Fruit fly (Drosophila melanogaster) whole organism, embryonic: ENCODE results near the gene CG31178.

Experiments
- CG10147 ChIP-seq: fragments of 200-800 bp; sonication (Bioruptor generic); optimal IDR thresholded peaks from 2 replicates; lab custom pipeline; 2019; ENCODE audit warnings: missing biosample characterization, mild to moderate bottlenecking, missing genetic modification characterization, moderate library complexity
- CG12071 ChIP-seq: fragments of 200-800 bp; sonication (Bioruptor generic); optimal IDR thresholded peaks from 3 replicates; lab custom pipeline; 2018; ENCODE audit warnings: missing biosample characterization, mild to moderate bottlenecking, missing genetic modification characterization
- CG12104 ChIP-seq: fragments of 200-800 bp; sonication (Bioruptor generic); optimal IDR thresholded peaks from 3 replicates; lab custom pipeline; 2016; ENCODE audit warnings: missing biosample characterization, missing genetic modification characterization
- CG13287 ChIP-seq: fragments of 200-800 bp; sonication (Bioruptor generic); IDR thresholded peaks from 2 replicates; pipeline ENCODE4 v1.3.6; 2022; ENCODE audit warnings: missing biosample characterization, missing genetic modification characterization; ENCODE audit not compliant: partially characterized antibody
- CG15011 ChIP-seq: fragments of 200-800 bp; sonication (Bioruptor generic); optimal IDR thresholded peaks from 3 replicates; lab custom pipeline; 2018; ENCODE audit warnings: missing biosample characterization, mild to moderate bottlenecking, missing genetic modification characterization
- CG15479 ChIP-seq: fragments of 200-800 bp; sonication (Bioruptor generic); optimal IDR thresholded peaks from 3 replicates; lab custom pipeline; 2019; ENCODE audit warnings: missing biosample characterization, mild to moderate bottlenecking, missing genetic modification characterization, moderate library complexity
- CG1792 ChIP-seq: fragments of 200-800 bp; sonication (Bioruptor generic); optimal IDR thresholded peaks from 2 replicates; lab custom pipeline; 2016; ENCODE audit warnings: missing biosample characterization, missing genetic modification characterization
- CG18619 ChIP-seq: fragments of 200-800 bp; sonication (Bioruptor generic); optimal IDR thresholded peaks from 3 replicates; lab custom pipeline; 2017; ENCODE audit warnings: missing biosample characterization, mild to moderate bottlenecking, missing genetic modification characterization
- CG2199 ChIP-seq: fragments of 200-800 bp; sonication (Bioruptor generic); IDR thresholded peaks from 3 replicates; pipeline ENCODE4 v1.3.6; 2022; ENCODE audit warnings: missing biosample characterization, missing genetic modification characterization
- CG2889 ChIP-seq: fragments of 200-800 bp; sonication (Bioruptor generic); IDR thresholded peaks from 3 replicates; pipeline ENCODE4 v1.3.6; 2022; ENCODE audit warnings: missing biosample characterization, missing genetic modification characterization
- CG30431 ChIP-seq: fragments of 200-800 bp; sonication (Bioruptor generic); optimal IDR thresholded peaks from 2 replicates; lab custom pipeline; 2017; ENCODE audit warnings: missing biosample characterization, missing genetic modification characterization
- CG3838 ChIP-seq: fragments of 200-800 bp; sonication (Bioruptor generic); optimal IDR thresholded peaks from 3 replicates; lab custom pipeline; 2016; ENCODE audit warnings: missing biosample characterization, missing genetic modification characterization
- CG42726 ChIP-seq: fragments of 200-800 bp; sonication (Bioruptor generic); IDR thresholded peaks from 2 replicates; pipeline ENCODE4 v1.3.6; 2022; ENCODE audit warnings: missing biosample characterization, missing genetic modification characterization; ENCODE audit not compliant: partially characterized antibody
- CG6813 ChIP-seq: fragments of 200-800 bp; sonication (Bioruptor generic); optimal IDR thresholded peaks from 2 replicates; lab custom pipeline; 2017; ENCODE audit warnings: missing biosample characterization, missing genetic modification characterization, mild to moderate bottlenecking, moderate library complexity, missing genetic modification reagents
- CG6854 ChIP-seq: fragments of 200-800 bp; sonication (Bioruptor generic); optimal IDR thresholded peaks from 3 replicates; lab custom pipeline; 2017; ENCODE audit warnings: missing biosample characterization, mild to moderate bottlenecking, missing genetic modification characterization
- CG8388 ChIP-seq: fragments of 200-800 bp; sonication (Bioruptor generic); optimal IDR thresholded peaks from 2 replicates; lab custom pipeline; 2019; ENCODE audit warnings: missing biosample characterization, mild to moderate bottlenecking, missing genetic modification characterization, moderate library complexity
- CG9727 ChIP-seq: fragments of 200-800 bp; sonication (Bioruptor generic); optimal IDR thresholded peaks from 3 replicates; lab custom pipeline; 2017; ENCODE audit warnings: missing biosample characterization, mild to moderate bottlenecking, missing genetic modification characterization
- CTCF ChIP-seq: fragments of 200-800 bp; sonication (Bioruptor generic); optimal IDR thresholded peaks from 2 replicates; lab custom pipeline; 2017; ENCODE audit warnings: missing biosample characterization, mild to moderate bottlenecking, missing genetic modification characterization, moderate library complexity
- Chrac-16 ChIP-seq: fragments of 200-800 bp; sonication (Bioruptor generic); optimal IDR thresholded peaks from 3 replicates; lab custom pipeline; 2016; ENCODE audit warnings: missing biosample characterization, missing genetic modification characterization
- Dref ChIP-seq: fragments of 200-800 bp; sonication (Bioruptor generic); IDR thresholded peaks from 2 replicates; pipeline ENCODE4 v1.3.6; 2022; ENCODE audit warnings: missing biosample characterization, missing genetic modification characterization
- GATAe ChIP-seq: fragments of 200-800 bp; sonication (Bioruptor generic); conservative IDR thresholded peaks from 2 replicates; pipeline ENCODE4 v1.3.6; 2022; ENCODE audit warnings: missing biosample characterization, missing genetic modification characterization
- Hey ChIP-seq: fragments of 200-800 bp; sonication (Bioruptor generic); optimal IDR thresholded peaks from 3 replicates; lab custom pipeline; 2018; ENCODE audit warnings: missing biosample characterization, mild to moderate bottlenecking, missing genetic modification characterization
- Hr51 ChIP-seq, 2 experiments: fragments of 200-800 bp; sonication (Bioruptor generic); optimal IDR thresholded peaks; 2 replicates in 1 of 2; 3 replicates in 1 of 2; lab custom pipeline; 2016 to 2018; ENCODE audit warnings: missing biosample characterization in 2 of 2, missing genetic modification characterization in 2 of 2, mild to moderate bottlenecking in 1 of 2, moderate library complexity in 1 of 2
- Ravus ChIP-seq: fragments of 200-800 bp; sonication (Bioruptor generic); IDR thresholded peaks from 2 replicates; pipeline ENCODE4 v1.3.6; 2022; ENCODE audit warnings: missing biosample characterization, missing genetic modification characterization
- Sox100B ChIP-seq: fragments of 200-800 bp; sonication (Bioruptor generic); optimal IDR thresholded peaks from 3 replicates; lab custom pipeline; 2018; ENCODE audit warnings: missing biosample characterization, mild to moderate bottlenecking, missing genetic modification characterization
- Spps ChIP-seq: fragments of 200-800 bp; sonication (Bioruptor generic); optimal IDR thresholded peaks from 2 replicates; lab custom pipeline; 2018; ENCODE audit warnings: missing biosample characterization, mild to moderate bottlenecking, missing genetic modification characterization
- abd-A ChIP-seq: fragments of 200-800 bp; sonication (Bioruptor generic); optimal IDR thresholded peaks from 3 replicates; lab custom pipeline; 2019; ENCODE audit warnings: missing biosample characterization, mild to moderate bottlenecking, missing genetic modification characterization, moderate library complexity
- ac ChIP-seq: fragments of 200-800 bp; sonication (Bioruptor generic); optimal IDR thresholded peaks from 3 replicates; lab custom pipeline; 2017; ENCODE audit warnings: missing biosample characterization, mild to moderate bottlenecking, missing genetic modification characterization
- bsh ChIP-seq, 2 experiments: fragments of 200-800 bp; sonication (Bioruptor generic); optimal IDR thresholded peaks; 2 replicates each; lab custom pipeline; 2017 to 2018; ENCODE audit warnings: mild to moderate bottlenecking in 2 of 2, missing biosample characterization in 2 of 2, missing genetic modification characterization in 2 of 2, moderate library complexity in 1 of 2
- cad ChIP-seq: fragments of >200 bp; optimal IDR thresholded peaks from 2 replicates; lab custom pipeline; 2017; ENCODE audit warnings: missing biosample characterization, missing genetic modification characterization
- cas ChIP-seq: fragments of 200-800 bp; sonication (Bioruptor generic); IDR thresholded peaks from 2 replicates; pipeline ENCODE4 v1.3.6; 2022; ENCODE audit warnings: missing biosample characterization, missing genetic modification characterization
- cg ChIP-seq: fragments of 200-800 bp; sonication (Bioruptor generic); optimal IDR thresholded peaks from 3 replicates; lab custom pipeline; 2019; ENCODE audit warnings: missing biosample characterization, mild to moderate bottlenecking, missing genetic modification characterization, moderate library complexity
- chinmo ChIP-seq: fragments of 200-800 bp; sonication (Bioruptor generic); IDR thresholded peaks from 4 replicates; pipeline ENCODE4 v1.3.6; 2022; ENCODE audit warnings: missing biosample characterization, missing genetic modification characterization; ENCODE audit not compliant: partially characterized antibody
- cwo ChIP-seq: fragments of 200-800 bp; sonication (Bioruptor generic); optimal IDR thresholded peaks from 3 replicates; lab custom pipeline; 2017; ENCODE audit warnings: missing biosample characterization, missing genetic modification characterization, mild to moderate bottlenecking, moderate library complexity, missing genetic modification reagents
- en ChIP-seq: fragments of 200-800 bp; sonication (Bioruptor generic); optimal IDR thresholded peaks from 2 replicates; lab custom pipeline; 2016; ENCODE audit warnings: missing biosample characterization, missing genetic modification characterization
- fru ChIP-seq: fragments of >200 bp; optimal IDR thresholded peaks from 2 replicates; lab custom pipeline; 2017
- gce ChIP-seq: fragments of 200-800 bp; sonication (Bioruptor generic); IDR thresholded peaks from 3 replicates; pipeline ENCODE4 v1.3.6; 2022; ENCODE audit warnings: missing biosample characterization, missing genetic modification characterization
- ind ChIP-seq: fragments of 200-800 bp; sonication (Bioruptor generic); optimal IDR thresholded peaks from 3 replicates; lab custom pipeline; 2016; ENCODE audit warnings: missing biosample characterization, missing genetic modification characterization
- lilli ChIP-seq: fragments of 200-800 bp; sonication (Bioruptor generic); optimal IDR thresholded peaks from 3 replicates; lab custom pipeline; 2016; ENCODE audit warnings: missing biosample characterization, missing genetic modification characterization
- nmo ChIP-seq: fragments of 200-800 bp; sonication (Bioruptor generic); optimal IDR thresholded peaks from 2 replicates; lab custom pipeline; 2018; ENCODE audit warnings: missing biosample characterization, mild to moderate bottlenecking, missing genetic modification characterization, moderate library complexity
- pb ChIP-seq: fragments of 200-800 bp; sonication (Bioruptor generic); optimal IDR thresholded peaks from 3 replicates; lab custom pipeline; 2016; ENCODE audit warnings: missing biosample characterization, missing genetic modification characterization
- sc ChIP-seq, 3 experiments: fragments of >200 bp in 2 of 3; fragments of 200-800 bp in 1 of 3; sonication (Bioruptor generic) in 1 of 3; optimal IDR thresholded peaks; 2 replicates in 2 of 3; 3 replicates in 1 of 3; lab custom pipeline; 2017; ENCODE audit warnings: mild to moderate bottlenecking in 1 of 3, missing biosample characterization in 1 of 3, missing genetic modification characterization in 1 of 3, missing genetic modification reagents in 1 of 3
- scrt ChIP-seq: fragments of 200-800 bp; sonication (Bioruptor generic); optimal IDR thresholded peaks from 2 replicates; lab custom pipeline; 2018; ENCODE audit warnings: missing biosample characterization, mild to moderate bottlenecking, missing genetic modification characterization, moderate library complexity
- sna ChIP-seq: fragments of 200-800 bp; sonication (Bioruptor generic); IDR thresholded peaks from 2 replicates; pipeline ENCODE4 v1.3.6; 2022; ENCODE audit warnings: missing biosample characterization, missing genetic modification characterization; ENCODE audit not compliant: partially characterized antibody
- sob ChIP-seq: fragments of 200-800 bp; sonication (Bioruptor generic); IDR thresholded peaks from 2 replicates; pipeline ENCODE4 v1.3.6; 2022; ENCODE audit warnings: missing biosample characterization, missing genetic modification characterization
- stc ChIP-seq: fragments of 200-800 bp; sonication (Bioruptor generic); IDR thresholded peaks from 2 replicates; pipeline ENCODE4 v1.3.6; 2022; ENCODE audit warnings: missing biosample characterization, missing genetic modification characterization
- usp ChIP-seq: fragments of >200 bp; optimal IDR thresholded peaks from 2 replicates; lab custom pipeline; 2017; ENCODE audit warnings: missing biosample characterization, missing genetic modification characterization
- zf30C ChIP-seq: fragments of 200-800 bp; sonication (Bioruptor generic); optimal IDR thresholded peaks from 3 replicates; lab custom pipeline; 2018; ENCODE audit warnings: missing biosample characterization, mild to moderate bottlenecking, missing genetic modification characterization

CG31178 gene

dm6 chr3R:21870158-21870971, 3.2 kb upstream of the CG31178 start, which contains the start of gene CG31431 (continued):
- no peak for TF ChIP-seq cg (GFP tag; lab: Kevin White, UChicago)
- peak; percentile 95 to 96 for TF ChIP-seq Hr51 (GFP tag; optimal IDR thresholded peaks at IDR 0.05; lab: Kevin White, UChicago)
- TF ChIP-seq ind (GFP tag; lab: Kevin White, UChicago), result peak; percentile 98
- TF ChIP-seq CG15011 (GFP tag; lab: Kevin White, UChicago), result peak; percentile 96
- TF ChIP-seq CG6813 (GFP tag; lab: Kevin White, UChicago), result peak; percentile 98
- peak; percentile 98 for TF ChIP-seq nmo (GFP tag; lab: Kevin White, UChicago)
- TF ChIP-seq chinmo (GFP tag; lab: Robert Waterston, UW), result 0 out of 4 replicates have a peak, but pooled peaks have one; percentile 17
- no peak for TF ChIP-seq cad (GFP tag; lab: Kevin White, UChicago)
- TF ChIP-seq CG6854, result peak; percentile 96
- TF ChIP-seq Spps (tag; lab: Kevin White, UChicago), result peak; percentile 90
- no peak for TF ChIP-seq usp (GFP tag; lab: Kevin White, UChicago)
- peak; percentile 95 for TF ChIP-seq stc (GFP tag; lab: Robert Waterston, UW)
- peak; percentile 99 for TF ChIP-seq sob
- TF ChIP-seq Sox100B (GFP tag; lab: Kevin White, UChicago), result peak; percentile 93
- TF ChIP-seq CG12071 (GFP tag; lab: Kevin White, UChicago), result peak; percentile 97
- peak; percentile 94 for TF ChIP-seq CG2889
- peak; percentile 94 for TF ChIP-seq Ravus
- no peak for TF ChIP-seq fru (lab: Kevin White, UChicago)
- TF ChIP-seq gce (GFP tag; lab: Robert Waterston, UW), result peak; percentile 95
- TF ChIP-seq Hey, result peak; percentile 89
- TF ChIP-seq pb (GFP tag; lab: Kevin White, UChicago), result peak; percentile 95
- TF ChIP-seq cas (GFP tag; lab: Robert Waterston, UW), result peak; percentile 96
- peak; percentile 93 for TF ChIP-seq CG2199 (GFP tag; lab: Robert Waterston, UW)
- TF ChIP-seq lilli (GFP tag; lab: Kevin White, UChicago), result peak; percentile 98
- peak; percentile 93 for TF ChIP-seq CG8388 (GFP tag; lab: Kevin White, UChicago)
- TF ChIP-seq GATAe, result peak; percentile 94
- peak; percentile 97 for TF ChIP-seq CG9727 (GFP tag; lab: Kevin White, UChicago)
- TF ChIP-seq scrt (GFP tag; lab: Kevin White, UChicago), result peak; percentile 95
- TF ChIP-seq CG3838 (GFP tag; lab: Kevin White, UChicago), result peak; percentile 90
- no peak for TF ChIP-seq CG42726 (GFP tag; lab: Robert Waterston, UW)
- peak; percentile 97 for TF ChIP-seq cwo
- peak; percentile 95 for TF ChIP-seq CG10147 (GFP tag; lab: Kevin White, UChicago)
- no peak for TF ChIP-seq sc (optimal IDR thresholded peaks at IDR 0.05; lab: Kevin White, UChicago)
- TF ChIP-seq sc (GFP tag; optimal IDR thresholded peaks at IDR 0.05; lab: Kevin White, UChicago), result peak; percentile 87
- peak; percentile 95 for TF ChIP-seq CG12104
- peak; percentile 88 for TF ChIP-seq ac (GFP tag; lab: Kevin White, UChicago)
- peak; percentile 93 for TF ChIP-seq zf30C
- peak; percentile 71 for TF ChIP-seq abd-A (tag; lab: Kevin White, UChicago)
- TF ChIP-seq CTCF, result peak; percentile 58
- peak; percentile 96 for TF ChIP-seq Chrac-16 (GFP tag; lab: Kevin White, UChicago)
- TF ChIP-seq Dref, result peak; percentile 43; the same call in 1 of the 2 replicates
- peak; percentile 97 for TF ChIP-seq CG1792 (GFP tag; lab: Kevin White, UChicago)
- TF ChIP-seq bsh (GFP tag; optimal IDR thresholded peaks at IDR 0.05; lab: Kevin White, UChicago), result peak; percentile 57 to 97
- TF ChIP-seq en (GFP tag; lab: Kevin White, UChicago), result peak; percentile 95
- peak; percentile 95 for TF ChIP-seq CG18619 (GFP tag; lab: Kevin White, UChicago)
- no peak for TF ChIP-seq CG13287 (GFP tag; lab: Robert Waterston, UW)
- no peak for TF ChIP-seq sna (GFP tag; lab: Robert Waterston, UW)
- peak; percentile 92 for TF ChIP-seq CG30431 (GFP tag; lab: Kevin White, UChicago)
- peak; percentile 58 for TF ChIP-seq CG15479
